Fruit fly (Drosophila melanogaster): Measurements from ENCODE around the gene Gr28b.

Gr28b gene

DNA sequence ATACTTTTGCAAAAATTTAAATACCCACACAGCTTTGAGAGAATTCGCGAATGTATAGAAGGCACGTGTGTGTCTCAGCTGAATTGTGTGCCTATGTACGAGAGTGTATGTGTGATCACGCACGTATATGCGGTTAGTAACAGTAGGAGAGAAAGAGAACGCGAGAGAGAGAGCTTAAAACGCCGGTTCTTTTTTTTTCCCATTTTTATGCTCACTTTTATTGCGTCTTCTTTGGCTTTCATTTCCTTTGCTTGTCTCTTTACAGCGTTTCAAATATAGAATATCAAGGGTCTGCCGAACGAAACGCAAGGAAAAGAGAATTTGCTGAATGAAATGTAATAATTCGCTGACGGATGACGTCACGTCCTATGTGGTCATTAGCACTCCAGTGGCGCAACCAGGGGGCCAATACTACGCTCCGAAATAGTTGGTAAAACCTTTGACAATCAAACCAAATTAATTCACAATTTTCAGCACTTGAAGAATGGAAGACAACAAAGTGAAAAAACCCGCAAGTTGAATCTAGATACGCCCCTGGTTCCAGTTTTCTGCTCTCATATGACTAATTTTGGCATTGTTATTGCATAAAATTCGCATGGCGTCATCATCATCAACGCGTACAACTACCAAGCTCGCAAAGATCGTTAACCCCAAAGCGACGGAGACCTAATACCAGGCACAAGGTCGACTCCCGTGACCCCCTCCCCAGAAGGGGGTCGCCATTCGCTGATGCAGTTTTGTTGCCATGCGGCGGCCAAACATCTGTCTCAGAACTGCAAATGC, 36.9 kb downstream of the Gr28b start (continued):
- peak; percentile 8 for TF ChIP-seq CG4282 (GFP tag; optimal IDR thresholded peaks at IDR 0.05)
- TF ChIP-seq CG12942 (GFP tag; optimal IDR thresholded peaks at IDR 0.05), result peak; percentile 6
- peak; percentile 58 for TF ChIP-seq CG30403 (GFP tag; optimal IDR thresholded peaks at IDR 0.05)
- peak; percentile 37; the same call in 1 of the 2 replicates for TF ChIP-seq H2.0 (GFP tag; IDR thresholded peaks at IDR 0.05)
- peak; percentile 87 for TF ChIP-seq CG18599 (GFP tag; optimal IDR thresholded peaks at IDR 0.05)
- 0 out of 4 replicates have a peak, but pooled peaks have one; percentile 59 for TF ChIP-seq chinmo (GFP tag; IDR thresholded peaks at IDR 0.05; ENCODE audit: partially characterized antibody)
- peak; percentile 82 for TF ChIP-seq CG3281 (GFP tag; optimal IDR thresholded peaks at IDR 0.05)
- peak; percentile 75 for TF ChIP-seq rib (GFP tag; IDR thresholded peaks at IDR 0.05)
- TF ChIP-seq zen (tag; optimal IDR thresholded peaks at IDR 0.05), result peak; percentile 12
- TF ChIP-seq tup (GFP tag; optimal IDR thresholded peaks at IDR 0.05), result no peak
- TF ChIP-seq bigmax (GFP tag; optimal IDR thresholded peaks at IDR 0.05), result peak; percentile 79
- no peak for TF ChIP-seq CG11723 (GFP tag; optimal IDR thresholded peaks at IDR 0.05)
- TF ChIP-seq CG14441 (GFP tag; IDR thresholded peaks at IDR 0.05), result peak; percentile 55
- peak; percentile 43 for TF ChIP-seq Xbp1 (GFP tag; optimal IDR thresholded peaks at IDR 0.05)
- no peak for TF ChIP-seq CG18262 (tag; optimal IDR thresholded peaks at IDR 0.05)
- peak; percentile 73 for TF ChIP-seq Dip3 (GFP tag; optimal IDR thresholded peaks at IDR 0.05)
- peak; percentile 43; the same call in 1 of the 2 replicates for TF ChIP-seq CG4730 (GFP tag; IDR thresholded peaks at IDR 0.05)
- TF ChIP-seq gt (GFP tag; IDR thresholded peaks at IDR 0.05), result no peak
- peak; percentile 52 for TF ChIP-seq CG9609 (GFP tag; optimal IDR thresholded peaks at IDR 0.05)
- 0 out of 2 replicates have a peak, but pooled peaks have one; percentile 10 for TF ChIP-seq dimm (GFP tag; IDR thresholded peaks at IDR 0.05)
- TF ChIP-seq trem (tag; optimal IDR thresholded peaks at IDR 0.05), result no peak
- 0 out of 3 replicates have a peak, but pooled peaks have one; percentile 9 for TF ChIP-seq zfh1 (GFP tag; IDR thresholded peaks at IDR 0.05)
- TF ChIP-seq CG33557 (GFP tag; optimal IDR thresholded peaks at IDR 0.05), result no peak
- TF ChIP-seq Dll (GFP tag; IDR thresholded peaks at IDR 0.05; ENCODE audit: partially characterized antibody), result no peak
- no peak for TF ChIP-seq CG11398 (GFP tag; optimal IDR thresholded peaks at IDR 0.05)
- 0 out of 3 replicates have a peak, but pooled peaks have one; percentile 20 for TF ChIP-seq H15 (GFP tag; IDR thresholded peaks at IDR 0.05)
- peak; percentile 77 for TF ChIP-seq CG12155 (GFP tag; optimal IDR thresholded peaks at IDR 0.05)
- peak; percentile 37 for TF ChIP-seq Abd-B (GFP tag; optimal IDR thresholded peaks at IDR 0.05)
- TF ChIP-seq MESR4 (GFP tag; optimal IDR thresholded peaks at IDR 0.05), result no peak
- 0 out of 2 replicates have a peak, but pooled peaks have one; percentile 29 for TF ChIP-seq CG6272 (GFP tag; IDR thresholded peaks at IDR 0.05)
- TF ChIP-seq CG10147 (GFP tag; optimal IDR thresholded peaks at IDR 0.05), result peak; percentile 82
- no peak for TF ChIP-seq p53 (GFP tag; optimal IDR thresholded peaks at IDR 0.05)
- peak; percentile 47 for TF ChIP-seq cg (GFP tag; optimal IDR thresholded peaks at IDR 0.05)
- peak; percentile 16 for TF ChIP-seq CG17568 (GFP tag; optimal IDR thresholded peaks at IDR 0.05)
- TF ChIP-seq Sox100B (GFP tag; optimal IDR thresholded peaks at IDR 0.05), result no peak
- no peak for TF ChIP-seq Nf-YA (GFP tag; IDR thresholded peaks at IDR 0.05)
- 0 out of 2 replicates have a peak, but pooled peaks have one; percentile 11 for TF ChIP-seq E2f2 (GFP tag; IDR thresholded peaks at IDR 0.05)
- TF ChIP-seq CG16815 (GFP tag; optimal IDR thresholded peaks at IDR 0.05), result peak; percentile 51
- TF ChIP-seq crc (GFP tag; optimal IDR thresholded peaks at IDR 0.05), result peak; percentile 41
- peak; percentile 70 for TF ChIP-seq Fer3 (tag; optimal IDR thresholded peaks at IDR 0.05)
- 0 out of 2 replicates have a peak, but pooled peaks have one; percentile 34 for TF ChIP-seq CG17328 (GFP tag; IDR thresholded peaks at IDR 0.05)
- peak; percentile 47; the same call in 1 of the 3 replicates for TF ChIP-seq CG34422 (GFP tag; IDR thresholded peaks at IDR 0.05)
- 0 out of 3 replicates have a peak, but pooled peaks have one; percentile 21 for TF ChIP-seq CG11695 (GFP tag; IDR thresholded peaks at IDR 0.05)
- peak; percentile 40 for TF ChIP-seq kay (GFP tag; optimal IDR thresholded peaks at IDR 0.05)
- no peak for TF ChIP-seq Mrtf (GFP tag; IDR thresholded peaks at IDR 0.05)
- peak; percentile 95 for TF ChIP-seq slbo (GFP tag; IDR thresholded peaks at IDR 0.05)
- TF ChIP-seq cas (GFP tag; IDR thresholded peaks at IDR 0.05), result peak; percentile 57; the same call in 1 of the 2 replicates
- TF ChIP-seq CoRest (tag; optimal IDR thresholded peaks at IDR 0.05), result peak; percentile 54
- TF ChIP-seq pum (GFP tag; optimal IDR thresholded peaks at IDR 0.05), result no peak
